Worm (Caenorhabditis elegans): ENCODE results near the gene lin-29.

DNA sequence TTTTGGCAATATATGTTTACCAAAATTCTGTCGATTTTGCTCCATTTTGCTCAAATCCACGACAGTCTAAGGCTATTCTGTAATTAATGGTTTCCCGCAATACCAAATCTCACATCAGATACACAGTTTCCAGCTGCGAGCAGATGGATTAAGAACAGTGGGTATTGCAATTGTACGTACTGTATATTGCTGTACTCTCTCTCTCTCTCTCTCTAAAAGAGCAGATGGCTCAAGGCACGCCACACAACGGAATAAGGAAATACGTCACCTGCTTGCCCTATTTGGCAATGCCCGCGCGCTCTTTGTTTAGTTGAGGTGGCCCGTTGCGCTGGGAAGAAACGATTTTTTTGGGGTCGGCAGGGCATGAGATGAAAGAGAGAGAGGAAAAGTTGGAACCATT, 44.5 kb downstream of the lin-29 start:
- no peak for TF ChIP-seq lin-13 (tag; optimal IDR thresholded peaks at IDR 0.05)
- TF ChIP-seq sptf-1 (tag; optimal IDR thresholded peaks at IDR 0.05): peak; percentile 28
- no peak for TF ChIP-seq snpc-4 (tag; optimal IDR thresholded peaks at IDR 0.05)
